Worm (Caenorhabditis elegans) whole organism, L4/young adult: Measurements from ENCODE around the gene sre-20.

ENCODE experiments used
- W03F9.2 ChIP-seq: fragments of 150-350 bp; optimal IDR thresholded peaks from 2 replicates; lab custom pipeline; 2014; ENCODE audit warnings: missing biosample characterization, missing genetic modification characterization
- dao-5 ChIP-seq: sonication (generic microtip); optimal IDR thresholded peaks from 2 replicates; lab custom pipeline; 2016; ENCODE audit warnings: missing genotype, missing genetic modification characterization, moderate library complexity, missing compliant biosample characterization
- him-1 ChIP-seq: sonication (generic microtip); optimal IDR thresholded peaks from 2 replicates; lab custom pipeline; 2016; ENCODE audit warnings: missing genotype, missing genetic modification reagents, missing genetic modification characterization, missing compliant biosample characterization

The sre-20 gene

DNA sequence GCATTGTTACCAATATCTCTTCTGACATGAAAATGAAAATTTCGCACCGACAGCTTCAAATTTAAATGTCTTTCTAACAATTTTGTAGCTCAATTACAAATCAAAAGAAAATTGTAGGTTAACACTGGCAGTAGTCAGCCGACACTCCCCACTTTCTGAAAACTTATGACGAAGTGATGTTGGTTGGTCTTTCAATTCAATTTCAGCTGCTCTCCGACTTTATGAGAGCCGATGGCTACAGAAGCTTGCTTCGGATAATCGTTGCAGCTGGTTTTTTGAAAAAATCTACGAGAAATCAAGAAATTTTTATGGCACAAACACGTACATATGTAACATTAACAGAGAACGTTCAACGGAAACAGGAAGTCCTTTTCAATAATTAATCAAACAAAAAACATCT is at the start of gene sre-20:
Gene sre-20 (minus strand): TSS at position 101 of the 400 bp plus-strand sequence.
- TF ChIP-seq W03F9.2 (tag; lab: Kevin White, UChicago) (no peak), him-1 (tag; lab: Kevin White, UChicago) (no peak), dao-5 (no peak)

DNA sequence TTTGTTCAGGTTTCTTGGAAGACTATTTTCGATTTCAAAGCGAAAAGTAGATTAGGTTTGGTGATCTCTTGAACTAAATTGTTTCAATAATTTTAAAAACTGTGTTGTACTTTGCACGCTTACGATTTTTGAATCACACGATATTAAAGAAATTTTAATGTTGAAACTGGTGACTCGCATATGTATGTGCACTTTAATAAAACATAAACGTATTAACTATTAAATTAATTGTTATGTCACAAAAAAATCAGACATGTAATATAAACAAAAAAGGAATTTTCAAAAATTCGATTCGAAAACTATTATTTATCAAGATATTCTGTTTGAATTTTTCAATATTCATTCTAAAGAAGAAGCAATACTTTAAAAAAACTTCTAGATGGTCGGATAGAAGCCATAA is 42.5 kb upstream of the sre-20 start, which contains the start of gene ugt-15:
Gene ugt-15 (plus strand): TSS at position 301 of the 400 bp plus-strand sequence.
- TF ChIP-seq dao-5 (no peak), him-1 (tag; lab: Kevin White, UChicago) (no peak), W03F9.2 (tag; lab: Kevin White, UChicago) (no peak)

DNA sequence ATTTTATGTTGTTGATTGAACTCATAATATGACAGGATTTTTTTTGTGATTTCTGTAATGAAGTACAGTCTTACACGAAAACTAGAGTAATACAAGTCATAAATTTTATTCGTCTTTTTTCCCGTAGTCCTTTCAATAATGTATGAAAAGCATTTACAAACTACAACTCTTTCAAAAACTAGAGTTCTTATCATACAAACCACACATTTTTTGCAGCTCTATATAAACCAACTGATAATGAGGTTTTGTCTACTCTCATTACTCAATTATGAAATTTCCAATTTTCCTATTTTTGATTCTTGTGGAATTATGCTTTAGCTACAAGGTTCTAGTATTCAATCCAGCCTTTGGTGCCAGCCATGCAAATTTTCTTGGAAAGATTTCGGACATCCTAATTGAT is 40.0 kb upstream of the sre-20 start, which contains the start of gene ugt-16:
Gene ugt-16 (plus strand): TSS at position 248 of the 400 bp plus-strand sequence.
- TF ChIP-seq W03F9.2 (tag; lab: Kevin White, UChicago) (no peak), him-1 (tag; lab: Kevin White, UChicago) (no peak), dao-5 (no peak)

DNA sequence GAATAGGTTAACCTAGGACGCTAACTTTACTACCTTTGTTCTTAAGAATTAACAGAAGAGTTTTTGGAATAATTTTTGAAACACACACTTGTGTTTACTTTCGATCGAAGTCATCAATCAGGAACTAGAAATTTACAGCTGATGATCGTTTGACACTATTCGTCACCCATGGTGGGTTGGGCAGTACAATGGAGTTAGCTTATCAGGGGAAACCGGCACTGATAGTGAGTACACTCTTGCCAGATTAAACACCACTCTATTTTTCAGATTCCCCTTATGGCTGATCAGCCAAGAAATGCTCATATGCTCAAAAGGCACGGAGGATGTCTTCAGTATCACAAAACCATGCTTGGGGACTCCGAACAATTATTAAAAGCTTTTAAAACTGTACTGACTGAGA is 37.3 kb upstream of the sre-20 start:
- TF ChIP-seq W03F9.2 (tag; lab: Kevin White, UChicago) (no peak), him-1 (tag; lab: Kevin White, UChicago) (no peak), dao-5 (no peak)

DNA sequence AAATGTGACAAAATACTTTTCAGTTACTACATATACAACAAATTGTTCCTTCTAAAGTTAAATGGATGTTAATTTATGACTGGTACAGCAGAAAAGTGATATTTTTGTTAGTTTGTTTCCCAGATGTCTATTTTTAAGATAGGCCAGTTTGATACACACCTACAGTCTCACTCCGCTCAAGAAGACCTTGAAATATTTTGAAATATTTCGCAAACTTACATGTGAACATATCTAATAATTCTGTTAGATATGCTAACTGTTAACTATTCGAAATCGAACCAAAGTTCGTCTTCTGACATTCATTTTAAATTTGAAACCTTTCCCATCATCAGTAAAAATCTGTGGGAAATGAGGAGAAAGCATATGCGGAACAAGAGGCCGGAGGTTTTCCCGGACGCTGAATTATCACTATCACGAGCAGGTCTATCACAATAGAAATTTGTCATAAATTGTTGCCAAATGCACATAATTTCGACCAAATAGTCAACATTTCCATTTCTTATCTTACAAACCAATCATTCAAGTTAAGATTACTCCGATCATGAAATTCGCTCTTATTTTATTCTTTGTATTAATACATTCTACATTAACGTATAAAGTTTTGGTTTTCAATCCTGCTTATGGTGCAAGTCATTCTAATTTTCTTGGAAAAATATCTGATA is 35.2 kb upstream of the sre-20 start, which contains the start of the genes ZC443.4 and ugt-18:
Gene ZC443.4 (minus strand): TSS at position 95 of the 662 bp plus-strand sequence.
Gene ugt-18 (plus strand): TSS at position 469 of the 662 bp plus-strand sequence.
- TF ChIP-seq dao-5 (no peak), W03F9.2 (tag; lab: Kevin White, UChicago) (no peak), him-1 (tag; lab: Kevin White, UChicago) (no peak)

DNA sequence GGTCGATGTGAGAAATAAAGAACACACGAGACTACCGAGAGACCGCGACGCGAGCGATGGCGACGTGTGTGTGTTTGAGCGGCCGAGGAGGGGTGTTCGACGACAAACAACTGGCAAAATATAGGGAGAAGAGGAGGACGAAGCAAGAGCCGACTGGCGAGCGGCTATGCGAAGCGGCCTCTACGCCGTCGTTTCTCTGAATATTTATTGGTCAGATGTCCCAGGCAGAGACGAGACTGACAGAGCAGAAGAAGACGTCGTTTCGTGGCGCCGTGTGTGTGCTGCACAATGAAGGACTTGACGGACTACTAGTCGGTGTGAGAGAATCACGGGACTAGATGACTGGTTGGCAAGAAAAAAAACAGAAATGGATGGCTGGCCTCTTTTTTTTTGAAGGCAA is 34.4 kb upstream of the sre-20 start:
- TF ChIP-seq W03F9.2 (tag; lab: Kevin White, UChicago) (no peak), him-1 (tag; lab: Kevin White, UChicago) (peak; percentile 89), dao-5 (no peak)

DNA sequence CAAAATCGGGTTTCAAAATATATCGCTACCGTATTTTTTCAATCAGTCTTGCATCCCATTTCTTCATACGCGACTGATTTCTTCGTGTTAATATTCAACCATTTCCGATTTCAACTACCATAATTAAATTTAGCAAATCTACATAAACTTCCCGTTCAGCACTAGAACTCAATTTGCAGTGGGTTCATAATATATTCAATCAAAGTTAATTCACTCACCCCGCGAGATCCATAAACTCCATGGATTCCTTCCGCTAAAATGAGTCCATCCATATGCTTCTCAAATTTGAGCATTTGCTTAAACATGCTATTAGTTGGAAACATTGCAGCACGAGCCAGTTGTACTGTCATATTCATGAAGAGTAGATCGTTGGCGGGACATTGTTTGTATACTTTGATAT is 33.7 kb upstream of the sre-20 start:
- no peak for TF ChIP-seq W03F9.2 (tag; lab: Kevin White, UChicago)
- TF ChIP-seq him-1 (tag; lab: Kevin White, UChicago) = no peak
- no peak for TF ChIP-seq dao-5

DNA sequence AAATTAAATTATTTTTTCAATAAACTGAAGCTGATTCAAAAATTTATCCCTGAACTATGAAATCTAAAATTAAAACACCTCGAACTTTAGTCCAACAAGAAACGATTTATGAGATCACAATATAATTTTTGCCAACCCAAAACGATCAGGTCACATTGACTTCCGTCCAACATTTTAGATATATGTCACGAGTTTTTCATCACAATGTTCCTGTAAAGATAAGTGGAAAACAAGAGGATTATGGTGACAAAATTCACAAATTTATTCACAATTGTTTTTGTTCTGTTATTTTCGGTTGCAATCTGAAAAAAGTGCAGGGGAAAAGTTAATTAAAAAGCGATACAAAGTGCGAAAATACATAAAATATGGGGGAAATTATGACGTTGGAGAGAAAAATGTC is 31.9 kb upstream of the sre-20 start:
- TF ChIP-seq dao-5 (no peak), W03F9.2 (tag; lab: Kevin White, UChicago) (no peak), him-1 (tag; lab: Kevin White, UChicago) (no peak)

DNA sequence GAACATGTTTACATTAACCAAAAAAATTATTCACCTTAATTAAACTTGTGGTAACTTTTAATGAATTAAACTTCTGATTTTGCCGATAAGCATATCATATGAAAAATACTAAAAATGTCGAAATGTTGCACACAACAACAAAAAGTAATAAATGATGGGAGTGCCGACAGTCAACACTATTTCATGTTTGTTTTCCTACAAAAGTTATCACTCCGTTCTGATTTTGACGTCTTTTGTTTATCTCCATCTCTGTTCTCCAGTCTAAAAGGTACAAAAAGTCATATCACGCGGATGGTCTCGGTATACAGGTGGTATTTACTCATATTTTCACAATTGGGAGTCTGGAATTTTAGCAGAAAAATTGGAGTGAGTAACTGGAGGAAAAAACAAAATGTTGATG is 30.6 kb upstream of the sre-20 start:
- no peak for TF ChIP-seq dao-5
- TF ChIP-seq him-1 (tag; lab: Kevin White, UChicago) = no peak
- no peak for TF ChIP-seq W03F9.2 (tag; lab: Kevin White, UChicago)

DNA sequence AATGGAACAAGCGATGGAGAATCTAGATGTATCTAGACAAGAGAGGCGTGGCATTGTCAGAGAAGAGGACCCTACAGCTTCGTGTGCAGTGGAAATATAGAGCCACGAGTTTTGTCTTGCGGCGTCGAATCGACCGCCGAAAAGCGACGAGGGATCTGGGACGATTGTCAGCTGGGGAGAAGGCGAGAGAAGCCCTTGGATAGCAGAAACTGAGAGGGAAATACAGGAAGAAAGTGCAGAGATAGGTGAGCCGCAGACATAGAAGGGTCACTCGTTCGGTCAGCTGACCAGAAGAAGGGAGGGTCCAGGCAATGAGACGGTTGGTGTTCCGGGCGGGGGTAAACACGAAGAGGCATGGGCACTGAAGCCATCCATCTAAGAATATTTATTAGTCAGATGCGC is 29.7 kb upstream of the sre-20 start:
- TF ChIP-seq W03F9.2 (tag; lab: Kevin White, UChicago) (no peak), him-1 (tag; lab: Kevin White, UChicago) (peak; percentile 83), dao-5 (no peak)

DNA sequence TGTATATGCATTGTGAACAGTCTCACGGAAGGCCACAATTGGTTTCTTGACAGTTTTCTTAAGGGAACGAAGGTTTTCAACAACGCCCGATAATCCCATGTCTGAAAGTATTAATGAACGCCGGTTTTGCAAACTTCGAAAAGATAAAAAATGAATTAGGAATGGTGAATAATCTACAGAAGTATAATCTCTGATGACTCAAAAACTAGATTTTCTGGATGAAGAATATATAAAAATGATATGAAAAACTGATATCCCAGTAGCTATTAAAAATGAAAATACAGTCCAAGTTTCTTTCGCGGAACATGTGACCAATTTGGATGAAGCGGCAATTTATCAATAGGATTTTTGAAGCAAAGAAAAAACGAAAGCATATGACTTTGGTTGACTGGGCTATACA is 29.3 kb upstream of the sre-20 start, which contains the start of gene ZC443.3:
Gene ZC443.3 (minus strand): TSS at position 101 of the 400 bp plus-strand sequence.
- TF ChIP-seq him-1 (tag; lab: Kevin White, UChicago) (no peak), W03F9.2 (tag; lab: Kevin White, UChicago) (no peak), dao-5 (no peak)

DNA sequence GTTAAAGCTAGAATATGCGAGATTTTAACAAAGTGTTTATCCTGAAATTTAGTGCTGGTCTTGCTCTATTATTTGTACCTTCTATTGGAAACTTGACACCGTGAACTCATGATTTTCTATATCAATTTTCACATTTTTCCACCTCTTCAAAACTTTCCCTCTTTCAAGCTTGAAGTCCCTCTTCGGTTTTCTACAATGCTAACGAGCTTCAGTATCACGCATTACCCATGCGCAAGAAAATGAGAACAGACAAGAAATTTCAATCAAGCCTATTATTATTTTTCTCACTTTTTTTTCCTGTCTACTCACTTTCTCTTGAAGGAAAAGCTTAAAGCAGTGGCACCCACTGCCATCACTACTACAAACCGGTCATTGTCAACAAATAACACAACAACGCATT is 27.0 kb upstream of the sre-20 start:
- TF ChIP-seq W03F9.2 (tag; lab: Kevin White, UChicago) = no peak
- no peak for TF ChIP-seq dao-5
- no peak for TF ChIP-seq him-1 (tag; lab: Kevin White, UChicago)

DNA sequence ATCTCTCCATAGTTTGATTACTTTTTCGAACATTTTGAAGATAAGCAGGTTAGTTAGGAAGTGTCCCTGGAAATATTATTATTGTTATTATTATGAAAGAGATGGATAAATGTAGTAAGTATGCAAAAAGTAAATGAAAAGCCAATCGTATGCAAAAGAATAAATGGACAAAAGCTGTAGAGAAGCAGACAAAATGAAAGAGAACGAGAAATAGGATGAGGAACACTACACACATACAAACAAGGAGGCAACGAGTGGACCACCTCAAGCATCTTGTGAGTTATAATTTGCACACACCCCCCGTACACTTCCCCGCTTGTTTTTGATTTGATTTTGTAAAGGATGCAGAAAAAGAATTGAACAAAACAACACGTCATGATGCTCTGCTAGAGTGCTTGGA is 26.4 kb upstream of the sre-20 start, which contains the start of gene ZC443.2:
Gene ZC443.2 (minus strand): TSS at position 67 of the 400 bp plus-strand sequence.
- TF ChIP-seq him-1 (tag; lab: Kevin White, UChicago) = no peak
- no peak for TF ChIP-seq W03F9.2 (tag; lab: Kevin White, UChicago)
- TF ChIP-seq dao-5 = no peak

DNA sequence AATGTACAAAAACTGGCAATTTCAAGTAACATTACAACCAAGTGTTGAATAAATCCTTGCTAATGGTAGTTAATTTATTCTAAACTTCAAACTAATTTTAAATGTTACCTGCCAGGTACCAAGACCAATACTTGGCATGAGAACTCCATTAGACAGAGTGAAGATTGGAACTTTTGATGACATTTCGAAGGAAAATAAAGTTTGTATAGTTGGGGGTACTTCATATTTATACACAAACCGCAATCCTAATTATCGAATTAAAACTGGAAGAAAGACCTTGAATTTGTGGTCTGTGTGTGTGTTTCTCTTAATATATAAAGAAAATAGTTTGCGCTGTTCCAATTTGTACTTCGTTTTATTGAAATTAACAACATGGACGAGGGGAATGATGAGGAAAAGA is 25.1 kb upstream of the sre-20 start, which contains the start of gene ZC443.1:
Gene ZC443.1 (minus strand): TSS at position 205 of the 400 bp plus-strand sequence.
- TF ChIP-seq dao-5 = no peak
- no peak for TF ChIP-seq W03F9.2 (tag; lab: Kevin White, UChicago)
- TF ChIP-seq him-1 (tag; lab: Kevin White, UChicago) = no peak
